Fruit fly (Drosophila melanogaster) whole organism, pupa: ENCODE results near the gene CG42269.

Experiments used
- CG12605 ChIP-seq: fragments of 200-800 bp; sonication (Bioruptor generic); IDR thresholded peaks from 2 replicates; pipeline ENCODE4 v1.3.6; 2022; ENCODE audit warnings: missing biosample characterization, missing genetic modification characterization
- CG13204 ChIP-seq: fragments of 200-800 bp; sonication (Bioruptor generic); optimal IDR thresholded peaks from 2 replicates; lab custom pipeline; 2018; ENCODE audit warnings: missing biosample characterization, mild to moderate bottlenecking, missing genetic modification characterization, moderate library complexity
- CG34367 ChIP-seq: fragments of 200-800 bp; sonication (Bioruptor generic); optimal IDR thresholded peaks from 2 replicates; lab custom pipeline; 2018; ENCODE audit warnings: missing biosample characterization, mild to moderate bottlenecking, missing genetic modification characterization
- Snoo ChIP-seq: fragments of 200-800 bp; sonication (Bioruptor generic); optimal IDR thresholded peaks from 3 replicates; lab custom pipeline; 2017; ENCODE audit warnings: missing biosample characterization, mild to moderate bottlenecking, missing genetic modification characterization, inconsistent platforms
- rn ChIP-seq: fragments of 200-800 bp; sonication (Bioruptor generic); IDR thresholded peaks from 2 replicates; pipeline ENCODE4 v1.3.6; 2022; ENCODE audit warnings: missing biosample characterization, missing genetic modification characterization

- TF ChIP-seq rn (GFP tag; lab: Robert Waterston, UW) (no peak), CG12605 (GFP tag; lab: Robert Waterston, UW) (no peak), CG13204 (GFP tag; lab: Kevin White, UChicago) (no peak), CG34367 (tag; lab: Kevin White, UChicago) (no peak), Snoo (no peak)
Observed at dm6 chr3L:6116881-6117280, 50.8 kb downstream of the CG42269 start.
